Worm (Caenorhabditis elegans): ENCODE results near the gene dex-1.

dex-1 gene

ce11 chrIII:5564799-5565198, 38.9 kb downstream of the dex-1 start, which contains the start of gene mlc-3:
Gene mlc-3 (plus strand): TSS chrIII:5565025.
- TF ChIP-seq him-1 (tag; optimal IDR thresholded peaks at IDR 0.05) (peak; percentile 47), mxl-1 (tag; optimal IDR thresholded peaks at IDR 0.05) (no peak), Y67H2A.10 (GFP tag; conservative IDR thresholded peaks at IDR 0.05) (no peak), Y53G8AR.9 (GFP tag; conservative IDR thresholded peaks at IDR 0.05) (0 out of 2 replicates have a peak, but pooled peaks have one; percentile 46), nhr-27 (tag; optimal IDR thresholded peaks at IDR 0.05) (no peak), F52B5.7 (tag; optimal IDR thresholded peaks at IDR 0.05) (no peak), zfh-2 (GFP tag; conservative IDR thresholded peaks at IDR 0.05) (peak; percentile 64), cebp-1 (GFP tag; IDR thresholded peaks at IDR 0.05) (no peak), cebp-1 (tag; optimal IDR thresholded peaks at IDR 0.05) (peak; percentile 15), Y79H2A.3 (GFP tag; conservative IDR thresholded peaks at IDR 0.05) (no peak), ztf-28 (GFP tag; IDR thresholded peaks at IDR 0.05) (0 out of 2 replicates have a peak, but pooled peaks have one; percentile 69)

ce11 chrIII:5565699-5566098, 39.8 kb downstream of the dex-1 start:
- no peak for TF ChIP-seq mcd-1 (GFP tag; IDR thresholded peaks at IDR 0.05)
- peak; percentile 2 for TF ChIP-seq ceh-27 (GFP tag; optimal IDR thresholded peaks at IDR 0.05)

DNA sequence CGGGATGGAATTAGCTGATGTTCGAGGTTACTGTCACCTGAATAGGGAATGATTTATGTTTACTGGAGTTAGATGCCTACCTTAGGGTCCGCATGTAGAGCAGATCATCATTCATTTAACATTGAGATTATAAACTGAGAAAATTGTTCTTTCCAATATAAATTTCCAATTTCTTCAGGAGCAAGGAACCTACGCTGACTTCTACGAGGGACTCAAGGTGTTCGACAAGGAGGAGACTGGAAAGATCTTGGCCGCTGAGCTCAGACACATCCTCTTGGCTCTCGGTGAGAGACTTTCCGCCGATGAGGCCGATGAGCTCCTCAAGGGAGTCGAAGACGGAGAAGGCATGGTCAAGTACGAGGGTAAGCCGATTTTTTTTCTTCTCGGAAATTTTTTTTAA, 40.6 kb downstream of the dex-1 start:
- TF ChIP-seq fkh-3 (tag; optimal IDR thresholded peaks at IDR 0.05) (no peak), T26A5.8 (tag; optimal IDR thresholded peaks at IDR 0.05) (no peak), ccch-3 (GFP tag; optimal IDR thresholded peaks at IDR 0.05) (no peak), ZK185.1 (tag; optimal IDR thresholded peaks at IDR 0.05; ENCODE audit: poor library complexity, severe bottlenecking) (no peak), madf-3 (GFP tag; IDR thresholded peaks at IDR 0.05) (no peak), nhr-120 (GFP tag; IDR thresholded peaks at IDR 0.05) (no peak), hsf-1 (GFP tag; IDR thresholded peaks at IDR 0.05) (no peak), K12H6.12 (tag; optimal IDR thresholded peaks at IDR 0.05) (no peak), F57A8.1 (GFP tag; optimal IDR thresholded peaks at IDR 0.05) (no peak), F22D6.2 (tag; optimal IDR thresholded peaks at IDR 0.05) (no peak), snpc-1.3 (tag; optimal IDR thresholded peaks at IDR 0.05; ENCODE audit: insufficient read depth) (no peak), rpc-1 (optimal IDR thresholded peaks at IDR 0.05) (no peak), rpc-1 (tag; optimal IDR thresholded peaks at IDR 0.05) (no peak), akir-1 (GFP tag; optimal IDR thresholded peaks at IDR 0.05) (no peak), K11D2.4 (GFP tag; IDR thresholded peaks at IDR 0.05) (no peak), hlh-26 (GFP tag; conservative IDR thresholded peaks at IDR 0.05) (no peak), ets-4 (GFP tag; optimal IDR thresholded peaks at IDR 0.05) (no peak), Y56A3A.18 (GFP tag; IDR thresholded peaks at IDR 0.05) (no peak), ztf-22 (GFP tag; optimal IDR thresholded peaks at IDR 0.05) (no peak), madf-6 (GFP tag; IDR thresholded peaks at IDR 0.05) (no peak)

- TF ChIP-seq aptf-3 (GFP tag; IDR thresholded peaks at IDR 0.05), result 0 out of 2 replicates have a peak, but pooled peaks have one; percentile 12
- TF ChIP-seq ceh-100 (GFP tag; IDR thresholded peaks at IDR 0.05), result no peak
- no peak for TF ChIP-seq ceh-27 (GFP tag; optimal IDR thresholded peaks at IDR 0.05)
- no peak for TF ChIP-seq mel-28 (tag; optimal IDR thresholded peaks at IDR 0.05; ENCODE audit: borderline replicate concordance)
- no peak for TF ChIP-seq lag-1 (GFP tag; IDR thresholded peaks at IDR 0.05)
- TF ChIP-seq gei-17 (GFP tag; optimal IDR thresholded peaks at IDR 0.05), result no peak
Measured at ce11 chrIII:5568265-5568664, 42.4 kb downstream of the dex-1 start.

Measured in whole organism, young adult.